Worm (Caenorhabditis elegans): ENCODE data around the gene C34E10.9.

C34E10.9 gene

DNA sequence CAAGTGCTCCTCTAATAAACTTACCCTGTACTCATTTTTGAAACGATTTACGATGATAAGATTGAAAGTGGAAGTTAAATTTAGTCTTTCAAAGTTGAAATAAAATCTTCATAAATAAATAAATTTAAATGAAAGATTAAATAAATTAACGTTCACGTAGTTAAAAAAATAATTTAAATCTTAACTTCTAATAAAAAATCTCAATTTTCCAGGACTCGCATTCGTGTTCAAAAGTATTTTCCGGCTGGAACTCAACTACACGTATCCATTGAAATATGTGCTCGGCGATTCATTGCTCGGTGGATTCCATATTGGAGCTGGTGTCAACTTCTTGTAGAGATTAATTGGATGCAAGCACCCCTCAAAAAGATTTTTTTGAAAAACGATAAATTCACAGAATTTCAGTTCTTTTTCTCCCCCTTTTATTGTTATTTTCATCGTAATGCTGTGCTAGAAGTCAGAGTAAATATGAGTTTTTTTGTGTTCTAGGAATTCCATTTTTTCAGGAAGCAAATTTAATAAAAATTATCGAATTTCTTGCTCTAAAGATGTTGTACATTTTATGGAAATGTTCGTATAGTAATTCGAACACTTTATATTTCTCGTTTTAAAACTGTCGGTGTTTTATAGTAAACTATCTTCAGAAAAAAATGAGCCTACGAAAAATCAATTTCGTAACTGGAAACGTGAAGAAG is at the start of gene C34E10.9, which contains the start of gene hap-1:
C34E10.9 (minus strand) TSS at position 101 of the 695 bp plus-strand sequence.
hap-1 (plus strand) TSS at position 645 of the 695 bp plus-strand sequence.
- no peak for TF ChIP-seq ceh-91 (GFP tag; IDR thresholded peaks at IDR 0.05)
- no peak for TF ChIP-seq Y53G8AR.9 (GFP tag; conservative IDR thresholded peaks at IDR 0.05)
- no peak for TF ChIP-seq T26A5.8 (tag; optimal IDR thresholded peaks at IDR 0.05)
- TF ChIP-seq nfya-1 (tag; optimal IDR thresholded peaks at IDR 0.05; ENCODE audit: borderline replicate concordance, insufficient read depth): no peak
- TF ChIP-seq snpc-3.4 (tag; optimal IDR thresholded peaks at IDR 0.05): no peak
- TF ChIP-seq nfya-2 (GFP tag; IDR thresholded peaks at IDR 0.05): no peak
- no peak for TF ChIP-seq F22D6.2 (tag; optimal IDR thresholded peaks at IDR 0.05)
- TF ChIP-seq zfh-2 (GFP tag; conservative IDR thresholded peaks at IDR 0.05): no peak
- no peak for TF ChIP-seq mxl-1 (tag; optimal IDR thresholded peaks at IDR 0.05)
- no peak for TF ChIP-seq hmg-20 (GFP tag; IDR thresholded peaks at IDR 0.05)
- TF ChIP-seq rec-8 (tag; optimal IDR thresholded peaks at IDR 0.05): no peak
- TF ChIP-seq bed-2 (GFP tag; IDR thresholded peaks at IDR 0.05): no peak
- TF ChIP-seq F39B2.1 (GFP tag; IDR thresholded peaks at IDR 0.05): no peak
- no peak for TF ChIP-seq B0336.3 (GFP tag; IDR thresholded peaks at IDR 0.05)
- no peak for TF ChIP-seq snpc-1.3 (tag; optimal IDR thresholded peaks at IDR 0.05; ENCODE audit: insufficient read depth)
- no peak for TF ChIP-seq fkh-3 (tag; optimal IDR thresholded peaks at IDR 0.05)
- TF ChIP-seq F33H1.4 (GFP tag; IDR thresholded peaks at IDR 0.05): no peak
- TF ChIP-seq sptf-2 (GFP tag; optimal IDR thresholded peaks at IDR 0.05): no peak
- TF ChIP-seq cebp-2 (GFP tag; IDR thresholded peaks at IDR 0.05): no peak

DNA sequence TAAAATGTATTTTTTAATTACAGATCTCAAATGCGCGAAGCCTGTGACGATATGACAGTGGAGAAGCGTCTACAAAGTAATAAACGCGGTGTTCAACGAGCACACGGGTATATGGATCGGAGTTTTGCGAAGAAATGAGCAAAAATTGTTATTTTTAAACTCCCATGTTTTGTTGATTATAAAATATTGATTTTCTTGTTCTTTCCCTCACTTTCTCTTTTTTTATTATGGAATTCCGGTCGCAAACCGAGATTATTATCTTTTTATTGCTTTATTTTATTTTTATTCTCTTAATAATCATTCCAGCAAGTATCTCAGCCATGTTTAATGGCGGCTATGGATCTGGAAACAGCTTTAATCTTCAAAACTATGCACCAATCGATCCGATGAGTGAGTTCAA is 47.7 kb upstream of the C34E10.9 start, which contains the start of gene pqe-1:
pqe-1 (plus strand) TSS at position 301 of the 400 bp plus-strand sequence.
- TF ChIP-seq D2030.7 (GFP tag; IDR thresholded peaks at IDR 0.05) (no peak), aptf-3 (GFP tag; IDR thresholded peaks at IDR 0.05) (no peak), snpc-4 (GFP tag; optimal IDR thresholded peaks at IDR 0.05) (no peak), snpc-4 (tag; optimal IDR thresholded peaks at IDR 0.05) (no peak), aptf-2 (GFP tag; conservative IDR thresholded peaks at IDR 0.05) (no peak), ekl-4 (GFP tag; IDR thresholded peaks at IDR 0.05) (no peak), Y53F4B.3 (GFP tag; IDR thresholded peaks at IDR 0.05) (no peak), nfya-1 (tag; optimal IDR thresholded peaks at IDR 0.05; ENCODE audit: borderline replicate concordance, insufficient read depth) (no peak), Y95B8A.8 (GFP tag; IDR thresholded peaks at IDR 0.05) (no peak)

DNA sequence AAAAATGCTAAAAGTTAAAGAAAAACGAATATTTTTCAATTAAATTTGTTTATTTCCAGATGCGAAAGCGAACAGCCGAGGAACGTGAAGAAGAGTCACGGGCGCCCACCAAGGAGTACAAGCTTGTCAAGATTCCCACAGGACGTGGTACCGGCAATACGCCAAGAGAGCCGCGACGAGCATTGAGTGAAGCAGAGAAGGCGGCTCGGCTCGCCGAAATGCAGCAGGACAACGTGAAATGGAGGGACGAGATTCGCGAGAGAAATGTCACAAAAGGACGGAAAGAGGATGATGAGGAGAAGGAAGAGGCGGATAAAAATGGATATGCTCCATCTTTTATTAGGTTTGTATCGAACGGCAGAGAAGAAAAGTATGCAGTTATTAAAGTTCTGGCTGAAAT is 47.2 kb upstream of the C34E10.9 start:
- TF ChIP-seq ceh-27 (GFP tag; optimal IDR thresholded peaks at IDR 0.05): no peak
- peak; percentile 4 for TF ChIP-seq zim-3 (tag; optimal IDR thresholded peaks at IDR 0.05)
- TF ChIP-seq ceh-91 (GFP tag; IDR thresholded peaks at IDR 0.05): no peak
- TF ChIP-seq zfh-2 (GFP tag; conservative IDR thresholded peaks at IDR 0.05): peak; percentile 63
- TF ChIP-seq K11D2.4 (GFP tag; IDR thresholded peaks at IDR 0.05): 0 out of 2 replicates have a peak, but pooled peaks have one; percentile 34
- no peak for TF ChIP-seq unc-62 (GFP tag; optimal IDR thresholded peaks at IDR 0.05)

DNA sequence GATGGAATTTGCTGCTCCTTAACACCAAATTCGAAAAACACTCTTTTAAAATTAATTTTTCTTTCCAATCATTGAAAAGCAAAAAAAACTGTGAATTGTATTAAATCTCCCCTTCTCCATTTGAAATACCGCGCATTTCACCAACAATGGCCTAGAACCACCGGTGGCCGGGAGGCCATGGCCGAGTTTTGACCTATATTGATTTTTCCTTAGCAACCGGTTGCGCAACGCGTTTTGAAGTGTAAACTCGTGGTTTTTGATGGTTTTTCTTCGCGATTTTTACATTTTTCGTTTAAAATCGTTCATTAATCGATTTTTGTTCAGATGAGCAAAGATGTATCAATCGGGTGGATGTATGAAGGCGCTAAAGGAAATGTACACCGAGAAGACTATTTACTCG is 45.1 kb upstream of the C34E10.9 start, which contains the start of gene mog-3:
mog-3 (plus strand) TSS at position 319 of the 400 bp plus-strand sequence.
- TF ChIP-seq hsf-1 (GFP tag; IDR thresholded peaks at IDR 0.05) (no peak), mcd-1 (GFP tag; IDR thresholded peaks at IDR 0.05) (0 out of 2 replicates have a peak, but pooled peaks have one; percentile 26), dpl-1 (GFP tag; optimal IDR thresholded peaks at IDR 0.05) (peak; percentile 55), F33H1.4 (GFP tag; IDR thresholded peaks at IDR 0.05) (peak; percentile 24; the same call in 1 of the 2 replicates), lin-26 (GFP tag; IDR thresholded peaks at IDR 0.05) (no peak), lin-35 (GFP tag; optimal IDR thresholded peaks at IDR 0.05) (peak in 1 of 3 experiments; percentile 65), K12H6.12 (tag; optimal IDR thresholded peaks at IDR 0.05) (peak; percentile 41), cebp-1 (GFP tag; IDR thresholded peaks at IDR 0.05) (no peak), cebp-1 (tag; optimal IDR thresholded peaks at IDR 0.05) (peak; percentile 77), repo-1 (tag; optimal IDR thresholded peaks at IDR 0.05) (no peak), sptf-2 (GFP tag; optimal IDR thresholded peaks at IDR 0.05) (peak; percentile 66), hmg-20 (GFP tag; IDR thresholded peaks at IDR 0.05) (no peak), F55B11.4 (tag; optimal IDR thresholded peaks at IDR 0.05; ENCODE audit: borderline replicate concordance, insufficient read depth) (no peak), snpc-4 (GFP tag; optimal IDR thresholded peaks at IDR 0.05) (no peak), snpc-4 (tag; optimal IDR thresholded peaks at IDR 0.05) (no peak), lsl-1 (GFP tag; optimal IDR thresholded peaks at IDR 0.05) (peak; percentile 38), dox-1 (GFP tag; IDR thresholded peaks at IDR 0.05) (peak; percentile 59)
